Fruit fly (Drosophila melanogaster) whole organism, embryonic: ENCODE measurements around the gene IntS9.

Source experiments
- ATbp ChIP-seq: fragments of 200-800 bp; sonication (Bioruptor generic); optimal IDR thresholded peaks from 2 replicates; lab custom pipeline; 2017; ENCODE audit warnings: missing biosample characterization, mild to moderate bottlenecking, missing genetic modification characterization, missing genetic modification reagents
- Adf1 ChIP-seq: fragments of 200-800 bp; sonication (Bioruptor generic); IDR thresholded peaks from 2 replicates; pipeline ENCODE4 v1.3.6; 2022; ENCODE audit warnings: missing biosample characterization, missing genetic modification characterization
- CG10209 ChIP-seq: fragments of 200-800 bp; sonication (Bioruptor generic); optimal IDR thresholded peaks from 3 replicates; lab custom pipeline; 2017; ENCODE audit warnings: missing biosample characterization, mild to moderate bottlenecking, missing genetic modification characterization, missing genetic modification reagents
- CG12391 ChIP-seq: fragments of 200-800 bp; sonication (Bioruptor generic); optimal IDR thresholded peaks from 3 replicates; lab custom pipeline; 2018; ENCODE audit warnings: missing biosample characterization, mild to moderate bottlenecking, missing genetic modification characterization, moderate library complexity
- CG12659 ChIP-seq: fragments of 200-800 bp; sonication (Bioruptor generic); optimal IDR thresholded peaks from 3 replicates; lab custom pipeline; 2017; ENCODE audit warnings: mild to moderate bottlenecking, missing biosample characterization, missing genetic modification reagents, missing genetic modification characterization
- CG13287 ChIP-seq: fragments of 200-800 bp; sonication (Bioruptor generic); IDR thresholded peaks from 2 replicates; pipeline ENCODE4 v1.3.6; 2022; ENCODE audit warnings: missing biosample characterization, missing genetic modification characterization; ENCODE audit not compliant: partially characterized antibody
- CG14965 ChIP-seq: fragments of 200-800 bp; sonication (Bioruptor generic); optimal IDR thresholded peaks from 2 replicates; lab custom pipeline; 2016; ENCODE audit warnings: missing biosample characterization, missing genetic modification characterization, borderline replicate concordance
- CG16863 ChIP-seq: fragments of 200-800 bp; sonication (Bioruptor generic); optimal IDR thresholded peaks from 3 replicates; lab custom pipeline; 2016; ENCODE audit warnings: missing biosample characterization, missing genetic modification characterization
- CG17186 ChIP-seq: fragments of 200-800 bp; sonication (Bioruptor generic); optimal IDR thresholded peaks from 3 replicates; lab custom pipeline; 2017; ENCODE audit warnings: missing biosample characterization, missing genetic modification reagents, missing genetic modification characterization
- CG17328 ChIP-seq: fragments of 200-800 bp; sonication (Bioruptor generic); IDR thresholded peaks from 2 replicates; pipeline ENCODE4 v1.3.6; 2022; ENCODE audit warnings: missing biosample characterization, missing genetic modification characterization
- CG30403 ChIP-seq: fragments of 200-800 bp; sonication (Bioruptor generic); optimal IDR thresholded peaks from 3 replicates; lab custom pipeline; 2016; ENCODE audit warnings: missing biosample characterization, missing genetic modification characterization
- CG32532 ChIP-seq: fragments of 200-800 bp; sonication (Bioruptor generic); IDR thresholded peaks from 2 replicates; pipeline ENCODE4 v1.3.6; 2022; ENCODE audit warnings: missing biosample characterization, missing genetic modification characterization
- CG34224 ChIP-seq: fragments of 200-800 bp; sonication (Bioruptor generic); IDR thresholded peaks from 3 replicates; pipeline ENCODE4 v1.3.6; 2022; ENCODE audit warnings: missing biosample characterization, missing genetic modification characterization; ENCODE audit not compliant: partially characterized antibody
- CG34422 ChIP-seq: fragments of 200-800 bp; sonication (Bioruptor generic); IDR thresholded peaks from 3 replicates; pipeline ENCODE4 v1.3.6; 2022; ENCODE audit warnings: missing biosample characterization, missing genetic modification characterization
- CG4820 ChIP-seq: fragments of 200-800 bp; sonication (Bioruptor generic); optimal IDR thresholded peaks from 3 replicates; lab custom pipeline; 2016; ENCODE audit warnings: missing biosample characterization, missing genetic modification characterization
- CG4854 ChIP-seq: fragments of 200-800 bp; sonication (Bioruptor generic); optimal IDR thresholded peaks from 2 replicates; lab custom pipeline; 2016; ENCODE audit warnings: missing biosample characterization, missing genetic modification characterization, inconsistent platforms
- CG5953 ChIP-seq: fragments of 200-800 bp; sonication (Bioruptor generic); IDR thresholded peaks from 2 replicates; pipeline ENCODE4 v1.3.6; 2022; ENCODE audit warnings: missing biosample characterization, missing genetic modification characterization
- CG6689 ChIP-seq: fragments of 200-800 bp; sonication (Bioruptor generic); IDR thresholded peaks from 2 replicates; pipeline ENCODE4 v1.3.6; 2022; ENCODE audit warnings: missing biosample characterization, missing genetic modification characterization
- CG7786 ChIP-seq: fragments of 200-800 bp; sonication (Bioruptor generic); optimal IDR thresholded peaks from 2 replicates; lab custom pipeline; 2016; ENCODE audit warnings: missing biosample characterization, missing genetic modification characterization
- CG8290 ChIP-seq, 3 experiments: fragments of 200-800 bp; sonication (Bioruptor generic); optimal IDR thresholded peaks; 2 replicates each; lab custom pipeline; 2016 to 2019; ENCODE audit warnings: missing biosample characterization in 3 of 3, missing genetic modification characterization in 3 of 3, mild to moderate bottlenecking in 2 of 3, moderate library complexity in 1 of 3
- CHES-1-like ChIP-seq: fragments of 200-800 bp; sonication (Bioruptor generic); optimal IDR thresholded peaks from 2 replicates; lab custom pipeline; 2016; ENCODE audit warnings: missing biosample characterization, missing genetic modification characterization
- Eip74EF ChIP-seq, 2 experiments: fragments of 200-800 bp in 1 of 2; fragments of >200 bp in 1 of 2; sonication (Bioruptor generic) in 1 of 2; optimal IDR thresholded peaks; 2 replicates each; lab custom pipeline; 2017 to 2019; ENCODE audit warnings: missing biosample characterization in 2 of 2, missing genetic modification characterization in 2 of 2, mild to moderate bottlenecking in 1 of 2, moderate library complexity in 1 of 2
- Fer1 ChIP-seq: fragments of 200-800 bp; sonication (Bioruptor generic); optimal IDR thresholded peaks from 2 replicates; lab custom pipeline; 2017; ENCODE audit warnings: missing biosample characterization, mild to moderate bottlenecking, missing genetic modification characterization
- Hmr ChIP-seq: fragments of 200-800 bp; sonication (Bioruptor generic); optimal IDR thresholded peaks from 3 replicates; lab custom pipeline; 2017; ENCODE audit warnings: mild to moderate bottlenecking, missing biosample characterization, missing genetic modification reagents, missing genetic modification characterization
- Mad ChIP-seq: fragments of 200-800 bp; sonication (Bioruptor generic); optimal IDR thresholded peaks from 2 replicates; lab custom pipeline; 2016; ENCODE audit warnings: missing biosample characterization, missing genetic modification characterization
- Oli ChIP-seq: fragments of 200-800 bp; sonication (Bioruptor generic); optimal IDR thresholded peaks from 2 replicates; lab custom pipeline; 2018; ENCODE audit warnings: missing biosample characterization, mild to moderate bottlenecking, missing genetic modification characterization, moderate library complexity
- Pdp1 ChIP-seq, 2 experiments: fragments of 200-800 bp; sonication (Bioruptor generic); optimal IDR thresholded peaks; 3 replicates each; lab custom pipeline; 2016; ENCODE audit warnings: missing biosample characterization in 2 of 2, missing genetic modification characterization in 2 of 2, mild to moderate bottlenecking in 1 of 2, moderate library complexity in 1 of 2
- Side ChIP-seq: fragments of 200-800 bp; sonication (Bioruptor generic); optimal IDR thresholded peaks from 2 replicates; lab custom pipeline; 2016; ENCODE audit warnings: missing biosample characterization, missing genetic modification characterization
- abd-A ChIP-seq: fragments of 200-800 bp; sonication (Bioruptor generic); optimal IDR thresholded peaks from 3 replicates; lab custom pipeline; 2019; ENCODE audit warnings: missing biosample characterization, mild to moderate bottlenecking, missing genetic modification characterization, moderate library complexity
- bab2 ChIP-seq: fragments of 200-800 bp; sonication (Bioruptor generic); optimal IDR thresholded peaks from 2 replicates; lab custom pipeline; 2016; ENCODE audit warnings: missing biosample characterization, missing genetic modification characterization
- bcd ChIP-seq: fragments of 200-800 bp; sonication (Bioruptor generic); optimal IDR thresholded peaks from 2 replicates; lab custom pipeline; 2017; ENCODE audit warnings: missing biosample characterization, mild to moderate bottlenecking, missing genetic modification characterization
- btn ChIP-seq: fragments of 200-800 bp; sonication (Bioruptor generic); optimal IDR thresholded peaks from 2 replicates; lab custom pipeline; 2016; ENCODE audit warnings: missing biosample characterization, missing genetic modification characterization
- chif ChIP-seq, 2 experiments: fragments of 200-800 bp; sonication (Bioruptor generic); optimal IDR thresholded peaks; 3 replicates each; lab custom pipeline; 2016; ENCODE audit warnings: missing biosample characterization in 2 of 2, missing genetic modification characterization in 2 of 2
- emc ChIP-seq: fragments of 200-800 bp; sonication (Bioruptor generic); optimal IDR thresholded peaks from 2 replicates; lab custom pipeline; 2016; ENCODE audit warnings: missing biosample characterization, missing genetic modification characterization
- grau ChIP-seq: fragments of 200-800 bp; optimal IDR thresholded peaks from 3 replicates; lab custom pipeline; 2019; ENCODE audit warnings: missing biosample characterization, mild to moderate bottlenecking, missing genetic modification characterization, moderate library complexity
- insv ChIP-seq, 2 experiments: fragments of 200-800 bp; sonication (Bioruptor generic); optimal IDR thresholded peaks; 3 replicates each; lab custom pipeline; 2016 to 2018; ENCODE audit warnings: missing biosample characterization in 2 of 2, missing genetic modification characterization in 2 of 2
- kah ChIP-seq: fragments of 200-800 bp; sonication (Bioruptor generic); optimal IDR thresholded peaks from 2 replicates; lab custom pipeline; 2018; ENCODE audit warnings: missing biosample characterization, mild to moderate bottlenecking, missing genetic modification characterization
- lab ChIP-seq: fragments of 200-800 bp; sonication (Bioruptor generic); optimal IDR thresholded peaks from 3 replicates; lab custom pipeline; 2017; ENCODE audit warnings: missing biosample characterization, missing genetic modification characterization, mild to moderate bottlenecking, moderate library complexity, missing genetic modification reagents
- lilli ChIP-seq: fragments of 200-800 bp; sonication (Bioruptor generic); optimal IDR thresholded peaks from 3 replicates; lab custom pipeline; 2016; ENCODE audit warnings: missing biosample characterization, missing genetic modification characterization
- pan ChIP-seq, 4 experiments: fragments of >200 bp in 3 of 4; fragments of 200-800 bp in 1 of 4; sonication (Bioruptor generic) in 1 of 4; optimal IDR thresholded peaks in 3 of 4; IDR thresholded peaks in 1 of 4; 2 replicates each; pipeline versions ENCODE4 v1.3.6 to Lab custom; 2017 to 2022; ENCODE audit warnings: missing biosample characterization in 2 of 4, missing genetic modification characterization in 2 of 4, mixed read lengths in 1 of 4
- pb ChIP-seq: fragments of 200-800 bp; sonication (Bioruptor generic); optimal IDR thresholded peaks from 3 replicates; lab custom pipeline; 2016; ENCODE audit warnings: missing biosample characterization, missing genetic modification characterization
- peb ChIP-seq: fragments of 200-800 bp; sonication (Bioruptor generic); IDR thresholded peaks from 2 replicates; pipeline ENCODE4 v1.3.6; 2022; ENCODE audit warnings: missing biosample characterization, missing genetic modification characterization
- schlank ChIP-seq: fragments of 200-800 bp; sonication (Bioruptor generic); optimal IDR thresholded peaks from 2 replicates; lab custom pipeline; 2018; ENCODE audit warnings: missing biosample characterization, mild to moderate bottlenecking, missing genetic modification characterization
- sens ChIP-seq: fragments of 200-800 bp; sonication (Bioruptor generic); peaks from one replicate; lab custom pipeline; 2016; ENCODE audit warnings: missing biosample characterization, missing genetic modification characterization
- stwl ChIP-seq: fragments of 200-800 bp; sonication (Bioruptor generic); optimal IDR thresholded peaks from 3 replicates; lab custom pipeline; 2018; ENCODE audit warnings: missing biosample characterization, mild to moderate bottlenecking, missing genetic modification characterization, moderate library complexity
- sug ChIP-seq: fragments of 200-800 bp; optimal IDR thresholded peaks from 2 replicates; lab custom pipeline; 2019; ENCODE audit warnings: missing biosample characterization, mild to moderate bottlenecking, missing genetic modification characterization, moderate library complexity
- yki ChIP-seq: fragments of >200 bp; optimal IDR thresholded peaks from 3 replicates; lab custom pipeline; 2018
- z ChIP-seq: fragments of 200-800 bp; sonication (Bioruptor generic); IDR thresholded peaks from 3 replicates; pipeline ENCODE4 v1.3.6; 2022; ENCODE audit warnings: missing biosample characterization, missing genetic modification characterization

IntS9 gene

dm6 chr3L:16149418-16150160, 44.2 kb upstream of the IntS9 start (continued):
- TF ChIP-seq CG32532 (GFP tag; lab: Robert Waterston, UW), result peak; percentile 37
- TF ChIP-seq CG4854, result no peak
- TF ChIP-seq yki, result no peak
- TF ChIP-seq CHES-1-like, result peak; percentile 46
- peak; percentile 34 for TF ChIP-seq Oli (tag; lab: Kevin White, UChicago)
- TF ChIP-seq CG17186, result no peak
- no peak for TF ChIP-seq peb
- TF ChIP-seq z, result no peak
- no peak for TF ChIP-seq stwl (tag; lab: Kevin White, UChicago)
- peak; percentile 5; the same call in 1 of the 2 replicates for TF ChIP-seq Adf1 (GFP tag; lab: Robert Waterston, UW)
- no peak for TF ChIP-seq CG14965 (GFP tag; lab: Kevin White, UChicago)
- no peak for TF ChIP-seq insv (GFP tag; optimal IDR thresholded peaks at IDR 0.05; lab: Kevin White, UChicago)
- TF ChIP-seq grau (tag; lab: Kevin White, UChicago), result peak; percentile 54
- peak; percentile 33 for TF ChIP-seq lilli
- no peak; the same call in 1 of the 2 replicates for TF ChIP-seq CG17328
- peak; percentile 15 for TF ChIP-seq CG12659 (GFP tag; lab: Kevin White, UChicago)
- TF ChIP-seq pb (GFP tag; lab: Kevin White, UChicago), result no peak
- TF ChIP-seq bab2, result no peak
- TF ChIP-seq Hmr (GFP tag; lab: Kevin White, UChicago), result peak; percentile 33
- TF ChIP-seq ATbp (GFP tag; lab: Kevin White, UChicago), result no peak
- TF ChIP-seq CG34422 (GFP tag; lab: Robert Waterston, UW), result no peak
- TF ChIP-seq CG12391 (tag; lab: Kevin White, UChicago), result peak; percentile 38
- no peak for TF ChIP-seq abd-A (tag; lab: Kevin White, UChicago)
- peak; percentile 31 for TF ChIP-seq sens (GFP tag; lab: Kevin White, UChicago)
- no peak for TF ChIP-seq btn (GFP tag; lab: Kevin White, UChicago)
- TF ChIP-seq CG4820, result no peak
- peak; percentile 20 to 29 for TF ChIP-seq chif (GFP tag; optimal IDR thresholded peaks at IDR 0.05; lab: Kevin White, UChicago)
- peak; percentile 29 for TF ChIP-seq bcd (GFP tag; lab: Kevin White, UChicago)
- no peak for TF ChIP-seq Mad (GFP tag; lab: Kevin White, UChicago)
- no peak for TF ChIP-seq CG5953 (GFP tag; lab: Robert Waterston, UW)
- 0 out of 2 replicates have a peak, but pooled peaks have one; percentile 25 for TF ChIP-seq CG6689
- peak; percentile 42 for TF ChIP-seq CG7786 (GFP tag; lab: Kevin White, UChicago)
- TF ChIP-seq sug (tag; lab: Kevin White, UChicago), result peak; percentile 79
- TF ChIP-seq lab (GFP tag; lab: Kevin White, UChicago), result peak; percentile 63
- TF ChIP-seq emc, result no peak
- no peak for TF ChIP-seq CG34224 (GFP tag; lab: Robert Waterston, UW)
- no peak for TF ChIP-seq CG13287 (GFP tag; lab: Robert Waterston, UW)
- peak; percentile 46 for TF ChIP-seq CG30403
- TF ChIP-seq Eip74EF (GFP tag; optimal IDR thresholded peaks at IDR 0.05; lab: Kevin White, UChicago), result no peak
- no peak for TF ChIP-seq kah (GFP tag; lab: Kevin White, UChicago)
- TF ChIP-seq CG10209 (GFP tag; lab: Kevin White, UChicago), result peak; percentile 21
- no peak for TF ChIP-seq schlank (tag; lab: Kevin White, UChicago)
- no peak for TF ChIP-seq pan (optimal IDR thresholded peaks at IDR 0.05; lab: Kevin White, UChicago)
- TF ChIP-seq pan (GFP tag; optimal IDR thresholded peaks at IDR 0.05 in 1 of 2, IDR thresholded peaks at IDR 0.05 in 1 of 2), result peak in 1 of 2 experiments; percentile 26
- TF ChIP-seq Fer1 (GFP tag; lab: Kevin White, UChicago), result peak; percentile 20
- TF ChIP-seq Pdp1 (GFP tag; optimal IDR thresholded peaks at IDR 0.05; lab: Kevin White, UChicago), result peak in 1 of 2 experiments; percentile 21
- TF ChIP-seq CG16863 (GFP tag; lab: Kevin White, UChicago), result peak; percentile 24
- TF ChIP-seq Side (GFP tag; lab: Kevin White, UChicago), result peak; percentile 23
- TF ChIP-seq CG8290 (GFP tag; optimal IDR thresholded peaks at IDR 0.05; lab: Kevin White, UChicago), result no peak
- TF ChIP-seq CG8290 (tag; optimal IDR thresholded peaks at IDR 0.05; lab: Kevin White, UChicago), result peak in 1 of 2 experiments; percentile 32
